Worm (Caenorhabditis elegans) whole organism, dauer: Measurements from ENCODE around the gene ssq-3.

Experiments used
- unc-62 ChIP-seq: sonication (generic microtip); optimal IDR thresholded peaks from 2 replicates; lab custom pipeline; 2017; ENCODE audit warnings: missing biosample characterization, missing genetic modification reagents, missing genetic modification characterization

ssq-3 gene

ce11 chrIV:7103211-7103679 is 8.2 kb upstream of the ssq-3 start, which contains the start of the genes rde-8 and ZC477.3:
rde-8 (minus strand) TSS chrIV:7103261.
ZC477.3 (plus strand) TSS chrIV:7103492.
- no peak for TF ChIP-seq unc-62 (GFP tag; lab: Kevin White, UChicago)

- TF ChIP-seq unc-62 (GFP tag; lab: Kevin White, UChicago): no peak
Observed at ce11 chrIV:7107893-7108292, 3.5 kb upstream of the ssq-3 start, which contains the start of gene ZC477.2. ZC477.2 (plus strand) TSS chrIV:7108193.

- TF ChIP-seq unc-62 (GFP tag; lab: Kevin White, UChicago): no peak
Observed at ce11 chrIV:7114599-7114998, 3.2 kb downstream of the ssq-3 start, which contains the start of gene nas-8. nas-8 (plus strand) TSS chrIV:7114899.

ce11 chrIV:7121313-7122055 is 10.1 kb downstream of the ssq-3 start, which contains the start of the genes C34D4.10 and str-48:
C34D4.10 (minus strand) TSS chrIV:7121413.
str-48 (plus strand) TSS chrIV:7122005.
- no peak for TF ChIP-seq unc-62 (GFP tag; lab: Kevin White, UChicago)

ce11 chrIV:7131780-7132179 is 20.4 kb downstream of the ssq-3 start, which contains the start of gene grsp-3:
grsp-3 (minus strand) TSS chrIV:7131928.
- no peak for TF ChIP-seq unc-62 (GFP tag; lab: Kevin White, UChicago)

- no peak for TF ChIP-seq unc-62 (GFP tag; lab: Kevin White, UChicago)
Observed at ce11 chrIV:7133140-7133539, 21.7 kb downstream of the ssq-3 start, which contains the start of gene cyn-12. cyn-12 (minus strand) TSS chrIV:7133217.

ce11 chrIV:7133983-7134382 is 22.6 kb downstream of the ssq-3 start, which contains the start of gene mutd-1:
mutd-1 (minus strand) TSS chrIV:7134083.
- no peak for TF ChIP-seq unc-62 (GFP tag; lab: Kevin White, UChicago)

- no peak for TF ChIP-seq unc-62 (GFP tag; lab: Kevin White, UChicago)
Observed at ce11 chrIV:7139143-7139542, 27.7 kb downstream of the ssq-3 start.

- no peak for TF ChIP-seq unc-62 (GFP tag; lab: Kevin White, UChicago)
Observed at ce11 chrIV:7144670-7145257, 33.4 kb downstream of the ssq-3 start, which contains the start of gene hecd-1. hecd-1 (minus strand) TSS chrIV:7144720.

- TF ChIP-seq unc-62 (GFP tag; lab: Kevin White, UChicago): no peak
Observed at ce11 chrIV:7147722-7148121, 36.3 kb downstream of the ssq-3 start.

- no peak for TF ChIP-seq unc-62 (GFP tag; lab: Kevin White, UChicago)
Observed at ce11 chrIV:7149020-7149601, 37.7 kb downstream of the ssq-3 start, which contains the start of gene C34D4.4. C34D4.4 (plus strand) TSS chrIV:7149361.

- no peak for TF ChIP-seq unc-62 (GFP tag; lab: Kevin White, UChicago)
Observed at ce11 chrIV:7152409-7152808, 41.0 kb downstream of the ssq-3 start, which contains the start of gene col-113. col-113 (minus strand) TSS chrIV:7152509.

ce11 chrIV:7153362-7153761 is 42.0 kb downstream of the ssq-3 start, which contains the start of gene C34D4.3:
C34D4.3 (plus strand) TSS chrIV:7153662.
- TF ChIP-seq unc-62 (GFP tag; lab: Kevin White, UChicago): no peak

ce11 chrIV:7154356-7154755 is 43.0 kb downstream of the ssq-3 start, which contains the start of gene C34D4.2:
C34D4.2 (plus strand) TSS chrIV:7154656.
- no peak for TF ChIP-seq unc-62 (GFP tag; lab: Kevin White, UChicago)

ce11 chrIV:7156356-7156755 is 45.0 kb downstream of the ssq-3 start, which contains the start of gene maph-9:
maph-9 (plus strand) TSS chrIV:7156628.
- no peak for TF ChIP-seq unc-62 (GFP tag; lab: Kevin White, UChicago)
